Fruit fly (Drosophila melanogaster) whole organism, embryonic: ENCODE results near the gene CG33181.

Source experiments
- Antp ChIP-seq: fragments of 200-800 bp; sonication (Bioruptor generic); optimal IDR thresholded peaks from 3 replicates; lab custom pipeline; 2016; ENCODE audit warnings: missing biosample characterization, missing genetic modification characterization
- Atf3 ChIP-seq: fragments of 200-800 bp; sonication (Bioruptor generic); optimal IDR thresholded peaks from 3 replicates; lab custom pipeline; 2016; ENCODE audit warnings: missing biosample characterization, missing genetic modification characterization
- Bdp1 ChIP-seq: fragments of 200-800 bp; sonication (Bioruptor generic); optimal IDR thresholded peaks from 3 replicates; lab custom pipeline; 2016; ENCODE audit warnings: missing biosample characterization, missing genetic modification characterization
- CG10543 ChIP-seq: fragments of 200-800 bp; sonication (Bioruptor generic); optimal IDR thresholded peaks from 3 replicates; lab custom pipeline; 2017; ENCODE audit warnings: missing biosample characterization, mild to moderate bottlenecking, missing genetic modification characterization, moderate library complexity
- CG11247 ChIP-seq: fragments of 200-800 bp; sonication (Bioruptor generic); IDR thresholded peaks from 2 replicates; pipeline ENCODE4 v1.3.6; 2022; ENCODE audit warnings: missing biosample characterization, missing genetic modification characterization
- CG13123 ChIP-seq: fragments of 200-800 bp; sonication (Bioruptor generic); optimal IDR thresholded peaks from 2 replicates; lab custom pipeline; 2016; ENCODE audit warnings: missing biosample characterization, missing genetic modification characterization
- CG13894 ChIP-seq: fragments of 200-800 bp; sonication (Bioruptor generic); optimal IDR thresholded peaks from 3 replicates; lab custom pipeline; 2018; ENCODE audit warnings: missing biosample characterization, mild to moderate bottlenecking, missing genetic modification characterization, moderate library complexity
- CG17186 ChIP-seq: fragments of 200-800 bp; sonication (Bioruptor generic); optimal IDR thresholded peaks from 3 replicates; lab custom pipeline; 2017; ENCODE audit warnings: missing biosample characterization, missing genetic modification reagents, missing genetic modification characterization
- CG17612 ChIP-seq: fragments of 200-800 bp; sonication (Bioruptor generic); IDR thresholded peaks from 2 replicates; pipeline ENCODE4 v1.3.6; 2022; ENCODE audit warnings: missing biosample characterization, missing genetic modification characterization
- CG1792 ChIP-seq: fragments of 200-800 bp; sonication (Bioruptor generic); optimal IDR thresholded peaks from 2 replicates; lab custom pipeline; 2016; ENCODE audit warnings: missing biosample characterization, missing genetic modification characterization
- CG2120 ChIP-seq: fragments of 200-800 bp; sonication (Bioruptor generic); optimal IDR thresholded peaks from 3 replicates; lab custom pipeline; 2016; ENCODE audit warnings: missing biosample characterization, missing genetic modification characterization
- CG3163 ChIP-seq: fragments of 200-800 bp; sonication (Bioruptor generic); optimal IDR thresholded peaks from 3 replicates; lab custom pipeline; 2016; ENCODE audit warnings: missing biosample characterization, missing genetic modification characterization
- CG32767 ChIP-seq: fragments of 200-800 bp; sonication (Bioruptor generic); IDR thresholded peaks from 2 replicates; pipeline ENCODE4 v1.3.6; 2022; ENCODE audit warnings: missing biosample characterization, missing genetic modification characterization
- CG34224 ChIP-seq: fragments of 200-800 bp; sonication (Bioruptor generic); IDR thresholded peaks from 3 replicates; pipeline ENCODE4 v1.3.6; 2022; ENCODE audit warnings: missing biosample characterization, missing genetic modification characterization; ENCODE audit not compliant: partially characterized antibody
- CG6272 ChIP-seq: fragments of 200-800 bp; sonication (Bioruptor generic); IDR thresholded peaks from 2 replicates; pipeline ENCODE4 v1.3.6; 2022; ENCODE audit warnings: missing biosample characterization, missing genetic modification characterization
- CG6689 ChIP-seq: fragments of 200-800 bp; sonication (Bioruptor generic); IDR thresholded peaks from 2 replicates; pipeline ENCODE4 v1.3.6; 2022; ENCODE audit warnings: missing biosample characterization, missing genetic modification characterization
- CG9876 ChIP-seq: fragments of 200-800 bp; sonication (Bioruptor generic); optimal IDR thresholded peaks from 2 replicates; lab custom pipeline; 2016; ENCODE audit warnings: missing biosample characterization, missing genetic modification characterization
- CkIIα-i1 ChIP-seq: fragments of 200-800 bp; sonication (Bioruptor generic); IDR thresholded peaks from 2 replicates; pipeline ENCODE4 v1.3.6; 2022; ENCODE audit warnings: missing biosample characterization, missing genetic modification characterization
- Dbx ChIP-seq: fragments of 200-800 bp; sonication (Bioruptor generic); IDR thresholded peaks from 3 replicates; pipeline ENCODE4 v1.3.6; 2022; ENCODE audit warnings: missing biosample characterization, missing genetic modification characterization
- Dfd ChIP-seq, 2 experiments: fragments of >200 bp; optimal IDR thresholded peaks; 2 replicates each; lab custom pipeline; 2017; ENCODE audit warnings: missing biosample characterization in 2 of 2, missing genetic modification characterization in 2 of 2
- Dip3 ChIP-seq: fragments of 200-800 bp; sonication (Bioruptor generic); optimal IDR thresholded peaks from 3 replicates; lab custom pipeline; 2016; ENCODE audit warnings: missing biosample characterization, missing genetic modification characterization
- Drgx ChIP-seq: fragments of 200-800 bp; sonication (Bioruptor generic); IDR thresholded peaks from 2 replicates; pipeline ENCODE4 v1.3.6; 2022; ENCODE audit warnings: missing biosample characterization, missing genetic modification characterization
- H15 ChIP-seq: fragments of 200-800 bp; sonication (Bioruptor generic); IDR thresholded peaks from 3 replicates; pipeline ENCODE4 v1.3.6; 2022; ENCODE audit warnings: missing biosample characterization, missing genetic modification characterization
- HLH3B ChIP-seq: fragments of 200-800 bp; sonication (Bioruptor generic); IDR thresholded peaks from 2 replicates; pipeline ENCODE4 v1.3.6; 2022; ENCODE audit warnings: missing biosample characterization, missing genetic modification characterization
- Hr78 ChIP-seq, 2 experiments: fragments of 200-800 bp in 1 of 2; fragments of >200 bp in 1 of 2; sonication (Bioruptor generic) in 1 of 2; optimal IDR thresholded peaks; 2 replicates each; lab custom pipeline; 2017 to 2019; ENCODE audit warnings: missing biosample characterization in 2 of 2, missing genetic modification characterization in 2 of 2, mild to moderate bottlenecking in 1 of 2, moderate library complexity in 1 of 2
- Kr ChIP-seq: fragments of 200-800 bp; sonication (Bioruptor generic); optimal IDR thresholded peaks from 2 replicates; lab custom pipeline; 2017; ENCODE audit warnings: missing biosample characterization, mild to moderate bottlenecking, missing genetic modification characterization
- Med ChIP-seq: fragments of 200-800 bp; sonication (Bioruptor generic); peaks from one replicate; lab custom pipeline; 2016; ENCODE audit warnings: missing biosample characterization, missing genetic modification characterization, mild to moderate bottlenecking, inconsistent platforms, moderate library complexity
- Nf-YC ChIP-seq: fragments of 200-800 bp; optimal IDR thresholded peaks from 3 replicates; lab custom pipeline; 2019; ENCODE audit warnings: missing biosample characterization, mild to moderate bottlenecking, missing genetic modification characterization, moderate library complexity
- Oli ChIP-seq: fragments of 200-800 bp; sonication (Bioruptor generic); optimal IDR thresholded peaks from 2 replicates; lab custom pipeline; 2018; ENCODE audit warnings: missing biosample characterization, mild to moderate bottlenecking, missing genetic modification characterization, moderate library complexity
- Optix ChIP-seq: fragments of 200-800 bp; sonication (Bioruptor generic); IDR thresholded peaks from 3 replicates; pipeline ENCODE4 v1.3.6; 2022; ENCODE audit warnings: missing biosample characterization, missing genetic modification characterization
- TFAM ChIP-seq: fragments of 200-800 bp; sonication (Bioruptor generic); optimal IDR thresholded peaks from 2 replicates; lab custom pipeline; 2017; ENCODE audit warnings: missing biosample characterization, missing genetic modification characterization, inconsistent platforms
- Trl ChIP-seq, 3 experiments: fragments of >200 bp in 2 of 3; fragments of 200-800 bp in 1 of 3; sonication (Bioruptor generic) in 1 of 3; optimal IDR thresholded peaks; 2 replicates in 1 of 3; 3 replicates in 2 of 3; lab custom pipeline; 2016 to 2017; ENCODE audit warnings: missing biosample characterization in 1 of 3, missing genetic modification characterization in 1 of 3
- amos ChIP-seq: fragments of 200-800 bp; sonication (Bioruptor generic); IDR thresholded peaks from 2 replicates; pipeline ENCODE4 v1.3.6; 2022; ENCODE audit warnings: missing biosample characterization, missing genetic modification characterization; ENCODE audit not compliant: partially characterized antibody
- aop ChIP-seq: fragments of 200-800 bp; sonication (Bioruptor generic); IDR thresholded peaks from 2 replicates; pipeline ENCODE4 v1.3.6; 2022; ENCODE audit warnings: missing biosample characterization, missing genetic modification characterization
- cg ChIP-seq: fragments of 200-800 bp; sonication (Bioruptor generic); optimal IDR thresholded peaks from 3 replicates; lab custom pipeline; 2019; ENCODE audit warnings: missing biosample characterization, mild to moderate bottlenecking, missing genetic modification characterization, moderate library complexity
- croc ChIP-seq: fragments of 200-800 bp; sonication (Bioruptor generic); conservative IDR thresholded peaks from 3 replicates; pipeline ENCODE4 v1.3.6; 2022; ENCODE audit warnings: missing biosample characterization, missing genetic modification characterization
- gro ChIP-seq: fragments of 200-800 bp; sonication (Bioruptor generic); optimal IDR thresholded peaks from 2 replicates; lab custom pipeline; 2016; ENCODE audit warnings: missing biosample characterization, missing genetic modification characterization
- gsb ChIP-seq: fragments of 200-800 bp; sonication (Bioruptor generic); IDR thresholded peaks from 2 replicates; pipeline ENCODE4 v1.3.6; 2022; ENCODE audit warnings: missing biosample characterization, missing genetic modification characterization
- hth ChIP-seq: fragments of >200 bp; optimal IDR thresholded peaks from 2 replicates; lab custom pipeline; 2017; ENCODE audit warnings: inconsistent platforms
- inv ChIP-seq: fragments of 200-800 bp; sonication (Bioruptor generic); IDR thresholded peaks from 2 replicates; pipeline ENCODE4 v1.3.6; 2022; ENCODE audit warnings: missing biosample characterization, missing genetic modification characterization; ENCODE audit not compliant: partially characterized antibody
- kah ChIP-seq: fragments of 200-800 bp; sonication (Bioruptor generic); optimal IDR thresholded peaks from 2 replicates; lab custom pipeline; 2018; ENCODE audit warnings: missing biosample characterization, mild to moderate bottlenecking, missing genetic modification characterization
- nerfin-1 ChIP-seq: fragments of 200-800 bp; sonication (Bioruptor generic); optimal IDR thresholded peaks from 3 replicates; lab custom pipeline; 2019; ENCODE audit warnings: missing biosample characterization, mild to moderate bottlenecking, missing genetic modification characterization, moderate library complexity
- nerfin-2 ChIP-seq: fragments of 200-800 bp; sonication (Bioruptor generic); IDR thresholded peaks from 2 replicates; pipeline ENCODE4 v1.3.6; 2022; ENCODE audit warnings: missing biosample characterization, missing genetic modification characterization; ENCODE audit not compliant: partially characterized antibody
- p53 ChIP-seq: fragments of 200-800 bp; sonication (Bioruptor generic); optimal IDR thresholded peaks from 2 replicates; lab custom pipeline; 2016; ENCODE audit warnings: missing biosample characterization, missing genetic modification characterization
- prd ChIP-seq, 3 experiments: fragments of >200 bp in 2 of 3; fragments of 200-800 bp in 1 of 3; sonication (Bioruptor generic) in 1 of 3; optimal IDR thresholded peaks in 2 of 3; IDR thresholded peaks in 1 of 3; 2 replicates in 2 of 3; 3 replicates in 1 of 3; pipeline versions ENCODE4 v1.3.6 to Lab custom; 2017 to 2022; ENCODE audit warnings: missing biosample characterization in 1 of 3, missing genetic modification characterization in 1 of 3
- repo ChIP-seq: fragments of 200-800 bp; sonication (Bioruptor generic); optimal IDR thresholded peaks from 2 replicates; lab custom pipeline; 2016; ENCODE audit warnings: missing biosample characterization, missing genetic modification characterization
- salm ChIP-seq: fragments of 200-800 bp; sonication (Bioruptor generic); optimal IDR thresholded peaks from 2 replicates; lab custom pipeline; 2018; ENCODE audit warnings: missing biosample characterization, mild to moderate bottlenecking, missing genetic modification characterization
- sima ChIP-seq: fragments of 200-800 bp; sonication (Bioruptor generic); optimal IDR thresholded peaks from 2 replicates; lab custom pipeline; 2016; ENCODE audit warnings: missing biosample characterization, missing genetic modification characterization
- stc ChIP-seq: fragments of 200-800 bp; sonication (Bioruptor generic); IDR thresholded peaks from 2 replicates; pipeline ENCODE4 v1.3.6; 2022; ENCODE audit warnings: missing biosample characterization, missing genetic modification characterization
- tll ChIP-seq, 2 experiments: fragments of 200-800 bp in 1 of 2; fragments of >200 bp in 1 of 2; sonication (Bioruptor generic) in 1 of 2; optimal IDR thresholded peaks; 2 replicates each; lab custom pipeline; 2017 to 2019; ENCODE audit warnings: missing biosample characterization in 2 of 2, missing genetic modification characterization in 2 of 2, mild to moderate bottlenecking in 1 of 2, moderate library complexity in 1 of 2
- vnd ChIP-seq: fragments of 200-800 bp; sonication (Bioruptor generic); IDR thresholded peaks from 3 replicates; pipeline ENCODE4 v1.3.6; 2022; ENCODE audit warnings: missing biosample characterization, missing genetic modification characterization; ENCODE audit not compliant: partially characterized antibody

CG33181 gene

dm6 chrX:8538993-8539392 lies 49.8 kb downstream of the CG33181 start (continued):
- TF ChIP-seq CG11247 (GFP tag; lab: Robert Waterston, UW) (no peak), CG1792 (GFP tag; lab: Kevin White, UChicago) (no peak), CkIIα-i1 (GFP tag; lab: Robert Waterston, UW) (no peak), gsb (GFP tag; lab: Robert Waterston, UW) (no peak), Hr78 (GFP tag; optimal IDR thresholded peaks at IDR 0.05; lab: Kevin White, UChicago) (no peak), CG13123 (GFP tag; lab: Kevin White, UChicago) (no peak), Drgx (peak; percentile 34; the same call in 1 of the 2 replicates), Dfd (GFP tag; optimal IDR thresholded peaks at IDR 0.05; lab: Kevin White, UChicago) (no peak), Atf3 (GFP tag; lab: Kevin White, UChicago) (no peak), salm (tag; lab: Kevin White, UChicago) (no peak), Antp (GFP tag; lab: Kevin White, UChicago) (no peak), cg (GFP tag; lab: Kevin White, UChicago) (no peak), sima (GFP tag; lab: Kevin White, UChicago) (no peak), CG17186 (GFP tag; lab: Kevin White, UChicago) (no peak), CG3163 (GFP tag; lab: Kevin White, UChicago) (no peak), CG10543 (no peak), CG32767 (no peak), gro (GFP tag; lab: Kevin White, UChicago) (no peak), prd (optimal IDR thresholded peaks at IDR 0.05; lab: Kevin White, UChicago) (no peak), prd (GFP tag; IDR thresholded peaks at IDR 0.05; lab: Robert Waterston, UW) (no peak), vnd (no peak), croc (GFP tag; lab: Robert Waterston, UW) (no peak), CG34224 (GFP tag; lab: Robert Waterston, UW) (no peak), Dip3 (GFP tag; lab: Kevin White, UChicago) (no peak), stc (GFP tag; lab: Robert Waterston, UW) (peak; percentile 30; the same call in 1 of the 2 replicates), tll (GFP tag; optimal IDR thresholded peaks at IDR 0.05; lab: Kevin White, UChicago) (no peak), Nf-YC (tag; lab: Kevin White, UChicago) (no peak), Dbx (GFP tag; lab: Robert Waterston, UW) (no peak), TFAM (GFP tag; lab: Kevin White, UChicago) (no peak), nerfin-1 (tag; lab: Kevin White, UChicago) (peak; percentile 78), Trl (optimal IDR thresholded peaks at IDR 0.05; lab: Kevin White, UChicago) (no peak), Trl (GFP tag; optimal IDR thresholded peaks at IDR 0.05; lab: Kevin White, UChicago) (no peak), CG17612 (GFP tag; lab: Robert Waterston, UW) (no peak), Oli (tag; lab: Kevin White, UChicago) (peak; percentile 11), Bdp1 (GFP tag; lab: Kevin White, UChicago) (no peak), HLH3B (no peak), amos (GFP tag; lab: Robert Waterston, UW) (no peak), repo (GFP tag; lab: Kevin White, UChicago) (no peak), Kr (GFP tag; lab: Kevin White, UChicago) (no peak), H15 (GFP tag; lab: Robert Waterston, UW) (no peak), CG9876 (GFP tag; lab: Kevin White, UChicago) (no peak), p53 (GFP tag; lab: Kevin White, UChicago) (no peak), Optix (GFP tag; lab: Robert Waterston, UW) (no peak), hth (lab: Kevin White, UChicago) (no peak), CG6689 (GFP tag; lab: Robert Waterston, UW) (no peak), CG6272 (GFP tag; lab: Robert Waterston, UW) (no peak), inv (no peak), aop (GFP tag; lab: Robert Waterston, UW) (no peak), CG13894 (tag; lab: Kevin White, UChicago) (no peak), nerfin-2 (GFP tag; lab: Robert Waterston, UW) (no peak), CG2120 (GFP tag; lab: Kevin White, UChicago) (peak; percentile 6), kah (GFP tag; lab: Kevin White, UChicago) (no peak), Med (GFP tag; lab: Kevin White, UChicago) (peak; percentile 74)
